Worm (Caenorhabditis elegans): Measurements from ENCODE around the gene F54D10.9.
A peak's percentile ranks its signal among the peaks of the same experiment; 100 is the strongest.

The F54D10.9 gene

ce11 chrII:3810550-3810949 lies 21.7 kb downstream of the F54D10.9 start (continued):
- TF ChIP-seq sptf-1 (tag; optimal IDR thresholded peaks at IDR 0.05) (no peak), ces-1 (GFP tag; optimal IDR thresholded peaks at IDR 0.05) (no peak), fkh-10 (GFP tag; optimal IDR thresholded peaks at IDR 0.05) (no peak), ceh-63 (GFP tag; optimal IDR thresholded peaks at IDR 0.05) (no peak), mab-9 (GFP tag; IDR thresholded peaks at IDR 0.05) (no peak), nhr-90 (tag; optimal IDR thresholded peaks at IDR 0.05; ENCODE audit: poor library complexity) (peak; percentile 25), lin-39 (tag; optimal IDR thresholded peaks at IDR 0.05) (no peak), tlp-1 (tag; optimal IDR thresholded peaks at IDR 0.05) (no peak), nhr-12 (tag; optimal IDR thresholded peaks at IDR 0.05) (no peak), unc-62 (GFP tag; optimal IDR thresholded peaks at IDR 0.05) (no peak), tbx-2 (tag; optimal IDR thresholded peaks at IDR 0.05) (peak; percentile 32), nhr-71 (tag; optimal IDR thresholded peaks at IDR 0.05) (peak; percentile 62), nhr-20 (tag; optimal IDR thresholded peaks at IDR 0.05) (peak; percentile 53), dsc-1 (tag; optimal IDR thresholded peaks at IDR 0.05) (peak; percentile 24), efl-3 (GFP tag; optimal IDR thresholded peaks at IDR 0.05) (no peak), nhr-19 (GFP tag; conservative IDR thresholded peaks at IDR 0.05) (peak; percentile 32; the same call in 1 of the 2 replicates), ama-1 (optimal IDR thresholded peaks at IDR 0.05) (no peak), aha-1 (tag; optimal IDR thresholded peaks at IDR 0.05) (no peak), unc-30 (tag; optimal IDR thresholded peaks at IDR 0.05) (no peak), egl-27 (tag; optimal IDR thresholded peaks at IDR 0.05) (no peak), isw-1 (GFP tag; IDR thresholded peaks at IDR 0.05) (no peak), mdl-1 (tag; optimal IDR thresholded peaks at IDR 0.05) (peak in 1 of 2 experiments; percentile 30), dpl-1 (GFP tag; optimal IDR thresholded peaks at IDR 0.05) (peak in 2 of 3 experiments; percentile 17 to 42), nhr-28 (tag; optimal IDR thresholded peaks at IDR 0.05) (no peak), F16B12.6 (tag; optimal IDR thresholded peaks at IDR 0.05) (peak; percentile 1), fos-1 (tag; optimal IDR thresholded peaks at IDR 0.05) (no peak), Y116A8C.19 (tag; optimal IDR thresholded peaks at IDR 0.05; ENCODE audit: borderline replicate concordance) (no peak), snu-23 (GFP tag; optimal IDR thresholded peaks at IDR 0.05) (peak; percentile 51), C04F5.9 (tag; optimal IDR thresholded peaks at IDR 0.05) (no peak), mep-1 (tag; optimal IDR thresholded peaks at IDR 0.05) (peak; percentile 59), ceh-8 (GFP tag; optimal IDR thresholded peaks at IDR 0.05) (no peak), egl-13 (tag; optimal IDR thresholded peaks at IDR 0.05) (no peak), mef-2 (tag; optimal IDR thresholded peaks at IDR 0.05) (no peak), elt-2 (tag; optimal IDR thresholded peaks at IDR 0.05) (peak; percentile 73), hlh-4 (tag; optimal IDR thresholded peaks at IDR 0.05) (no peak), zag-1 (tag; optimal IDR thresholded peaks at IDR 0.05) (no peak), fkh-4 (tag; optimal IDR thresholded peaks at IDR 0.05; ENCODE audit: borderline replicate concordance) (no peak), swsn-7 (tag; optimal IDR thresholded peaks at IDR 0.05) (peak; percentile 27), snpc-4 (tag; optimal IDR thresholded peaks at IDR 0.05) (no peak), C16A3.4 (tag; optimal IDR thresholded peaks at IDR 0.05) (no peak), irx-1 (tag; optimal IDR thresholded peaks at IDR 0.05) (no peak), lin-15B (tag; optimal IDR thresholded peaks at IDR 0.05) (no peak), lin-35 (GFP tag; optimal IDR thresholded peaks at IDR 0.05) (peak; percentile 44 to 46), pqm-1 (tag; optimal IDR thresholded peaks at IDR 0.05) (no peak), C34B4.2 (tag; optimal IDR thresholded peaks at IDR 0.05) (no peak), vab-15 (tag; optimal IDR thresholded peaks at IDR 0.05) (no peak), jun-1 (tag; optimal IDR thresholded peaks at IDR 0.05) (no peak), ztf-4 (tag; optimal IDR thresholded peaks at IDR 0.05) (no peak), ceh-90 (tag; optimal IDR thresholded peaks at IDR 0.05) (no peak), ets-5 (GFP tag; IDR thresholded peaks at IDR 0.05) (no peak), nhr-47 (tag; optimal IDR thresholded peaks at IDR 0.05) (peak; percentile 51), grh-1 (GFP tag; IDR thresholded peaks at IDR 0.05) (no peak), fkh-8 (tag; optimal IDR thresholded peaks at IDR 0.05) (peak; percentile 73), pag-3 (tag; optimal IDR thresholded peaks at IDR 0.05; ENCODE audit: borderline replicate concordance, insufficient read depth) (no peak)

All from whole organism, L1 larva.